Worm (Caenorhabditis elegans): ENCODE data around the gene F42A10.6.

The F42A10.6 gene

ce11 chrIII:6210215-6210822 lies 33.7 kb upstream of the F42A10.6 start (continued):
- TF ChIP-seq B0336.3 (GFP tag; IDR thresholded peaks at IDR 0.05), result peak; percentile 63
- no peak for TF ChIP-seq sptf-2 (GFP tag; optimal IDR thresholded peaks at IDR 0.05)
- no peak for TF ChIP-seq ceh-100 (GFP tag; IDR thresholded peaks at IDR 0.05)
- TF ChIP-seq pbrm-1 (GFP tag; IDR thresholded peaks at IDR 0.05), result no peak
- no peak for TF ChIP-seq attf-3 (GFP tag; conservative IDR thresholded peaks at IDR 0.05)
- TF ChIP-seq ZK185.1 (tag; optimal IDR thresholded peaks at IDR 0.05; ENCODE audit: poor library complexity, severe bottlenecking), result no peak
- TF ChIP-seq ceh-27 (GFP tag; optimal IDR thresholded peaks at IDR 0.05), result no peak
- no peak for TF ChIP-seq F10E7.11 (tag; optimal IDR thresholded peaks at IDR 0.05)
- no peak for TF ChIP-seq C17E4.6 (GFP tag; IDR thresholded peaks at IDR 0.05)
- TF ChIP-seq repo-1 (tag; optimal IDR thresholded peaks at IDR 0.05), result peak; percentile 21
- no peak for TF ChIP-seq madf-10 (tag; optimal IDR thresholded peaks at IDR 0.05)
- TF ChIP-seq lsl-1 (GFP tag; optimal IDR thresholded peaks at IDR 0.05), result peak; percentile 62
- TF ChIP-seq egl-18 (GFP tag; IDR thresholded peaks at IDR 0.05), result no peak
- no peak for TF ChIP-seq F22D6.2 (tag; optimal IDR thresholded peaks at IDR 0.05)
- TF ChIP-seq bed-2 (GFP tag; IDR thresholded peaks at IDR 0.05), result no peak
- TF ChIP-seq snpc-1.3 (tag; optimal IDR thresholded peaks at IDR 0.05; ENCODE audit: insufficient read depth), result peak; percentile 71
- no peak for TF ChIP-seq let-607 (tag; optimal IDR thresholded peaks at IDR 0.05)
- no peak for TF ChIP-seq hsf-1 (GFP tag; IDR thresholded peaks at IDR 0.05)
- TF ChIP-seq Y53F4B.3 (GFP tag; IDR thresholded peaks at IDR 0.05), result no peak
- no peak for TF ChIP-seq lin-35 (GFP tag; optimal IDR thresholded peaks at IDR 0.05)
- no peak for TF ChIP-seq unc-62 (GFP tag; optimal IDR thresholded peaks at IDR 0.05)
- TF ChIP-seq nhr-179 (tag; optimal IDR thresholded peaks at IDR 0.05), result no peak
- TF ChIP-seq nfya-2 (GFP tag; IDR thresholded peaks at IDR 0.05), result 0 out of 2 replicates have a peak, but pooled peaks have one; percentile 36
- no peak for TF ChIP-seq sea-2 (GFP tag; IDR thresholded peaks at IDR 0.05)
- no peak for TF ChIP-seq nhr-27 (tag; optimal IDR thresholded peaks at IDR 0.05)
- TF ChIP-seq F37B4.10 (GFP tag; IDR thresholded peaks at IDR 0.05), result no peak
- TF ChIP-seq somi-1 (GFP tag; optimal IDR thresholded peaks at IDR 0.05), result no peak
- TF ChIP-seq ztf-25 (GFP tag; IDR thresholded peaks at IDR 0.05), result no peak
- TF ChIP-seq ceh-79 (tag; optimal IDR thresholded peaks at IDR 0.05), result no peak
- TF ChIP-seq madf-3 (GFP tag; IDR thresholded peaks at IDR 0.05), result no peak
- no peak for TF ChIP-seq T07F8.4 (tag; optimal IDR thresholded peaks at IDR 0.05)
- TF ChIP-seq aptf-3 (GFP tag; IDR thresholded peaks at IDR 0.05), result no peak
- no peak for TF ChIP-seq nhr-120 (GFP tag; IDR thresholded peaks at IDR 0.05)
- no peak for TF ChIP-seq egrh-3 (GFP tag; IDR thresholded peaks at IDR 0.05)
- TF ChIP-seq F39B2.1 (GFP tag; IDR thresholded peaks at IDR 0.05), result no peak
- no peak for TF ChIP-seq F57A8.1 (GFP tag; optimal IDR thresholded peaks at IDR 0.05)
- TF ChIP-seq F52B5.7 (tag; optimal IDR thresholded peaks at IDR 0.05), result no peak
- TF ChIP-seq F57C9.4 (tag; optimal IDR thresholded peaks at IDR 0.05), result no peak
- no peak for TF ChIP-seq T26A5.8 (tag; optimal IDR thresholded peaks at IDR 0.05)
- no peak for TF ChIP-seq pha-4 (tag; optimal IDR thresholded peaks at IDR 0.05)
- no peak for TF ChIP-seq lsy-27 (tag; optimal IDR thresholded peaks at IDR 0.05; ENCODE audit: borderline replicate concordance, insufficient read depth)
- TF ChIP-seq ekl-4 (GFP tag; IDR thresholded peaks at IDR 0.05), result 0 out of 2 replicates have a peak, but pooled peaks have one; percentile 42
- TF ChIP-seq egl-44 (GFP tag; IDR thresholded peaks at IDR 0.05), result no peak
- no peak for TF ChIP-seq attf-5 (GFP tag; optimal IDR thresholded peaks at IDR 0.05)
- no peak for TF ChIP-seq rpc-1 (optimal IDR thresholded peaks at IDR 0.05)
- TF ChIP-seq rpc-1 (tag; optimal IDR thresholded peaks at IDR 0.05), result peak; percentile 7
- no peak for TF ChIP-seq zfh-2 (GFP tag; conservative IDR thresholded peaks at IDR 0.05)
- no peak for TF ChIP-seq mxl-1 (tag; optimal IDR thresholded peaks at IDR 0.05)
- no peak for TF ChIP-seq hmg-20 (GFP tag; IDR thresholded peaks at IDR 0.05)

Measured in whole organism, young adult.